Fruit fly (Drosophila melanogaster): ENCODE data around the gene CG31050.

DNA sequence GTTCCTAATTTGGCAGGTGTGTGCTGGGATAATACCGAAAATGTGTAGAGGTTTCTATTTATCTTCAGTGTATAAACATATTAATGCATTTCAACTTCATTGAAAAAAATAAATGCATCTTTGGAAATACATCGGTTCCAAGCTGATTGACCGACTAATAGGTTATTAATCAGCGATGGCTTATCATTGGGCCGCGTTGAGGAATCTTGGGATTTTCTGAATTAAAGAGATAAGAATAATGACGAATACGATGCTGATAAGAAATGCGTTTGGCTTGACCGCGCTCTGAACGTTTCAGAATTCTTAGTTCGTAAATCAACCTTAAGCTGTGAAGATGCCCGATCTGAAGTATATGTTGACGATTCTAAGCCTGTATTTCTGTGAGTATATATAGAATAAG lies 20.1 kb upstream of the CG31050 start, which contains the start of gene Sid:
- no peak for TF ChIP-seq CrebA (GFP tag; optimal IDR thresholded peaks at IDR 0.05; ENCODE audit: borderline replicate concordance)
- no peak for TF ChIP-seq psq (GFP tag; optimal IDR thresholded peaks at IDR 0.05)
- no peak for TF ChIP-seq br (GFP tag; optimal IDR thresholded peaks at IDR 0.05)
- TF ChIP-seq Sp1 (GFP tag; optimal IDR thresholded peaks at IDR 0.05): no peak
- TF ChIP-seq jim (GFP tag; optimal IDR thresholded peaks at IDR 0.05): no peak
- no peak for TF ChIP-seq Abd-B (GFP tag; optimal IDR thresholded peaks at IDR 0.05)
- no peak for TF ChIP-seq fru (GFP tag; optimal IDR thresholded peaks at IDR 0.05)
- no peak for TF ChIP-seq lola (GFP tag; optimal IDR thresholded peaks at IDR 0.05)
- TF ChIP-seq Vsx2 (GFP tag; optimal IDR thresholded peaks at IDR 0.05; ENCODE audit: partially characterized antibody): no peak
